Worm (Caenorhabditis elegans) whole organism, young adult: ENCODE measurements around the gene irg-2.
A peak's percentile ranks its signal among the peaks of the same experiment; 100 is the strongest.

Experiments used
- D2030.7 ChIP-seq: fragments of 200-800 bp; sonication (Bioruptor generic); IDR thresholded peaks from 2 replicates; pipeline ENCODE4 v1.3.6; 2022; ENCODE audit warnings: missing genetic modification reagents, missing genetic modification characterization, missing compliant biosample characterization
- F10E7.11 ChIP-seq: sonication (generic microtip); optimal IDR thresholded peaks from 2 replicates; lab custom pipeline; 2017; ENCODE audit warnings: mild to moderate bottlenecking, missing genetic modification characterization, moderate library complexity, missing compliant biosample characterization
- F33H1.4 ChIP-seq: fragments of 200-800 bp; sonication (Bioruptor generic); IDR thresholded peaks from 2 replicates; pipeline ENCODE4 v1.3.6; 2022; ENCODE audit warnings: missing genetic modification reagents, missing genetic modification characterization, missing compliant biosample characterization
- F57A8.1 ChIP-seq: fragments of 200-800 bp; sonication (Bioruptor generic); optimal IDR thresholded peaks from 2 replicates; lab custom pipeline; 2018; ENCODE audit warnings: mild to moderate bottlenecking, missing genetic modification characterization, moderate library complexity, missing compliant biosample characterization
- ama-1 ChIP-seq, 3 experiments: fragments of 150-350 bp in 1 of 3; sonication (generic microtip) in 2 of 3; optimal IDR thresholded peaks; 2 replicates each; lab custom pipeline; 2014 to 2018; ENCODE audit warnings: missing biosample characterization in 2 of 3, missing genetic modification characterization in 2 of 3, missing genetic modification reagents in 2 of 3
- aptf-3 ChIP-seq: fragments of 200-800 bp; sonication (Bioruptor generic); IDR thresholded peaks from 2 replicates; pipeline ENCODE4 v1.3.6; 2022; ENCODE audit warnings: missing genetic modification characterization, missing compliant biosample characterization
- dpl-1 ChIP-seq: fragments of 150-350 bp; optimal IDR thresholded peaks from 2 replicates; lab custom pipeline; 2014; ENCODE audit warnings: missing biosample characterization, missing genetic modification reagents, missing genetic modification characterization
- ekl-4 ChIP-seq: fragments of 200-800 bp; sonication (Bioruptor generic); IDR thresholded peaks from 2 replicates; pipeline ENCODE4 v1.3.6; 2022; ENCODE audit warnings: missing genetic modification reagents, missing genetic modification characterization, missing compliant biosample characterization
- lin-35 ChIP-seq, 3 experiments: fragments of 150-350 bp in 2 of 3; sonication (generic microtip) in 1 of 3; optimal IDR thresholded peaks; 2 replicates each; lab custom pipeline; 2014 to 2018; ENCODE audit warnings: missing biosample characterization in 3 of 3, missing genetic modification characterization in 3 of 3, missing genetic modification reagents in 3 of 3
- lin-54 ChIP-seq: fragments of 200-800 bp; sonication (Bioruptor generic); optimal IDR thresholded peaks from 2 replicates; lab custom pipeline; 2018; ENCODE audit warnings: mild to moderate bottlenecking, missing genetic modification characterization, missing compliant biosample characterization
- nfya-1 ChIP-seq: sonication (generic microtip); optimal IDR thresholded peaks from 2 replicates; lab custom pipeline; 2017; ENCODE audit warnings: antibody characterized with exemption, missing compliant biosample characterization, missing genetic modification characterization, borderline replicate concordance; ENCODE audit not compliant: insufficient read depth
- tbx-9 ChIP-seq: sonication (generic microtip); optimal IDR thresholded peaks from 2 replicates; lab custom pipeline; 2016; ENCODE audit warnings: borderline replicate concordance, missing genetic modification characterization, inconsistent platforms, missing compliant biosample characterization
- unc-62 ChIP-seq: fragments of 150-350 bp; optimal IDR thresholded peaks from 2 replicates; lab custom pipeline; 2014; ENCODE audit warnings: missing biosample characterization, missing genetic modification reagents, missing genetic modification characterization
- zfh-2 ChIP-seq: fragments of 200-800 bp; sonication (Bioruptor generic); conservative IDR thresholded peaks from 2 replicates; pipeline ENCODE4 v1.3.6; 2022; ENCODE audit warnings: missing genetic modification reagents, missing genetic modification characterization, missing compliant biosample characterization

DNA sequence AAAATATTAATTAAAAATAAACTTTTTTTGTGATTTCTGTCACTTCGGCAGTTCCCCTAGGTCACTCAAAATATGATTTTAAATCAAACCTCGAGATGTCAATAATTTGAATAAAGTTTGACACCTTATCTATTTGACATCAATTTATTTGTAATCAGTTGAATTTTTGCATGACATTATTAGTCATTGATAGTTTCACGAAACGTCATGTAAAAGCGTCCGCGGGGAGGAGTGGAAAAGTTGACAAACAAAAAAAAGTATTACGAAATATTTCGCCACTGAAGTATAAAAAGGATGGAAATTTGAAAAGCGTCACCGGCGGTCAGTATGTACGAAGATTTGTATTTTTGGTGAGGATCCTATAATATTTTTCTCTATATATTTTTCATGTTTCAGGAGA lies 17.2 kb upstream of the irg-2 start, which contains the start of gene K09D9.1:
- no peak for TF ChIP-seq dpl-1 (GFP tag; lab: Kevin White, UChicago)
- TF ChIP-seq ekl-4: no peak
- no peak for TF ChIP-seq F57A8.1 (GFP tag; lab: Kevin White, UChicago)
- no peak for TF ChIP-seq ama-1 (optimal IDR thresholded peaks at IDR 0.05; lab: Kevin White, UChicago)
- TF ChIP-seq ama-1 (GFP tag; optimal IDR thresholded peaks at IDR 0.05; lab: Kevin White, UChicago): no peak
- no peak for TF ChIP-seq tbx-9
- TF ChIP-seq D2030.7: no peak
- no peak for TF ChIP-seq lin-35 (GFP tag; optimal IDR thresholded peaks at IDR 0.05; lab: Kevin White, UChicago)
- TF ChIP-seq F33H1.4 (GFP tag; lab: Robert Waterston, UW): no peak
- TF ChIP-seq unc-62 (GFP tag; lab: Kevin White, UChicago): peak; percentile 97
- TF ChIP-seq nfya-1 (tag; lab: Kevin White, UChicago): no peak
- no peak for TF ChIP-seq lin-54
- no peak for TF ChIP-seq F10E7.11
- TF ChIP-seq aptf-3 (GFP tag; lab: Robert Waterston, UW): no peak
- no peak for TF ChIP-seq zfh-2
